Fruit fly (Drosophila melanogaster): ENCODE data around the gene CG43389.
A peak's percentile ranks its signal among the peaks of the same experiment; 100 is the strongest.

dm6 chr3L:3249997-3250774 is 2.4 kb downstream of the CG43389 start:
- no peak for TF ChIP-seq lola (GFP tag; optimal IDR thresholded peaks at IDR 0.05)
- no peak for TF ChIP-seq Jra (GFP tag; optimal IDR thresholded peaks at IDR 0.05)
- no peak for TF ChIP-seq Rel (GFP tag; optimal IDR thresholded peaks at IDR 0.05)
- TF ChIP-seq Rel (tag; optimal IDR thresholded peaks at IDR 0.05): no peak
- TF ChIP-seq psq (GFP tag; optimal IDR thresholded peaks at IDR 0.05): peak; percentile 19
- peak; percentile 36 for TF ChIP-seq brk (GFP tag; optimal IDR thresholded peaks at IDR 0.05)
- TF ChIP-seq Myc (optimal IDR thresholded peaks at IDR 0.05): no peak
- peak; percentile 49 for TF ChIP-seq OdsH (GFP tag; optimal IDR thresholded peaks at IDR 0.05)
- TF ChIP-seq Dif (GFP tag; optimal IDR thresholded peaks at IDR 0.05; ENCODE audit: partially characterized antibody): peak; percentile 15
- no peak for TF ChIP-seq dsf (GFP tag; optimal IDR thresholded peaks at IDR 0.05; ENCODE audit: borderline replicate concordance)
